Worm (Caenorhabditis elegans): Measurements from ENCODE around the gene H13N06.2.

DNA sequence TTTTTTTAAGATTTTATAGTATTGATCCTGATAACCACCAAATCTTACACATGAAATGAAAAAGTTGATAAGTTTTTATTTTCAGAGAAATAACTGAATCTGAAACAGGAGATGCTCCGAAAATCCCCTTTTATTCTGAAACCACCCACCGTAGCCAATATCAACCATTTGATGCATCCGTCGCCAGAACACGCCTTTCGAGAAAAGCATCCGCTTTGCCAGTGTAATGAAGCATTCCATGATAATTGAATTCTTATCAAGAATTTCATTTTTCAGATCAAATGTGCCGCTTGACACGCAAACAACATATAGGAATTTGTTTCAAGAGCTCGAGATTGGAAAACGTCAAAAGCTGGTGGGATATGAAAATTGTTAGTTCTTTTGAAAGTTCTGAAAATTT is 16.9 kb downstream of the H13N06.2 start, which contains the start of gene tbh-1:
- TF ChIP-seq pros-1 (tag; optimal IDR thresholded peaks at IDR 0.05) = no peak
- TF ChIP-seq ama-1 (optimal IDR thresholded peaks at IDR 0.05) = no peak
- no peak for TF ChIP-seq hlh-30 (tag; optimal IDR thresholded peaks at IDR 0.05; ENCODE audit: insufficient read depth)
- no peak for TF ChIP-seq elt-4 (tag; optimal IDR thresholded peaks at IDR 0.05)
- no peak for TF ChIP-seq tbx-2 (tag; optimal IDR thresholded peaks at IDR 0.05)
- TF ChIP-seq pqm-1 (tag; optimal IDR thresholded peaks at IDR 0.05) = no peak
- no peak for TF ChIP-seq ceh-24 (tag; optimal IDR thresholded peaks at IDR 0.05)
- TF ChIP-seq nhr-232 (tag; optimal IDR thresholded peaks at IDR 0.05) = no peak
- TF ChIP-seq elt-2 (tag; optimal IDR thresholded peaks at IDR 0.05) = no peak
- no peak for TF ChIP-seq npax-4 (tag; optimal IDR thresholded peaks at IDR 0.05)
- TF ChIP-seq dve-1 (tag; optimal IDR thresholded peaks at IDR 0.05) = no peak
- no peak for TF ChIP-seq F13H6.1 (tag; optimal IDR thresholded peaks at IDR 0.05)
- no peak for TF ChIP-seq fkh-10 (GFP tag; optimal IDR thresholded peaks at IDR 0.05)
- TF ChIP-seq rnt-1 (tag; optimal IDR thresholded peaks at IDR 0.05) = no peak

Measured in whole organism, late embryonic.